Worm (Caenorhabditis elegans): ENCODE data around the gene F42A9.9.

Gene F42A9.9

ce11 chrIV:8638761-8639160, at the start of gene F42A9.9:
Gene F42A9.9 (minus strand): TSS chrIV:8638861.
- no peak for TF ChIP-seq nhr-237 (tag; optimal IDR thresholded peaks at IDR 0.05)
- TF ChIP-seq rnt-1 (tag; optimal IDR thresholded peaks at IDR 0.05) = no peak
- TF ChIP-seq mef-2 (tag; optimal IDR thresholded peaks at IDR 0.05) = no peak
- no peak for TF ChIP-seq egl-13 (tag; optimal IDR thresholded peaks at IDR 0.05)
- no peak for TF ChIP-seq fkh-8 (tag; optimal IDR thresholded peaks at IDR 0.05)
- no peak for TF ChIP-seq aly-2 (tag; optimal IDR thresholded peaks at IDR 0.05)
- TF ChIP-seq unc-86 (tag; optimal IDR thresholded peaks at IDR 0.05) = no peak
- no peak for TF ChIP-seq vab-15 (tag; optimal IDR thresholded peaks at IDR 0.05)
- no peak for TF ChIP-seq alr-1 (tag; optimal IDR thresholded peaks at IDR 0.05; ENCODE audit: borderline replicate concordance)
- no peak for TF ChIP-seq nhr-19 (GFP tag; conservative IDR thresholded peaks at IDR 0.05)
- TF ChIP-seq zip-4 (GFP tag; optimal IDR thresholded peaks at IDR 0.05) = no peak
- TF ChIP-seq ztf-4 (tag; optimal IDR thresholded peaks at IDR 0.05) = no peak
- TF ChIP-seq sup-37 (GFP tag; optimal IDR thresholded peaks at IDR 0.05) = no peak
- no peak for TF ChIP-seq fkh-10 (GFP tag; optimal IDR thresholded peaks at IDR 0.05)
- TF ChIP-seq Y116A8C.19 (tag; optimal IDR thresholded peaks at IDR 0.05; ENCODE audit: borderline replicate concordance) = no peak
- TF ChIP-seq ets-5 (GFP tag; IDR thresholded peaks at IDR 0.05) = no peak
- TF ChIP-seq mdl-1 (tag; optimal IDR thresholded peaks at IDR 0.05) = no peak
- TF ChIP-seq lsy-2 (tag; optimal IDR thresholded peaks at IDR 0.05) = no peak
- TF ChIP-seq pqm-1 (tag; optimal IDR thresholded peaks at IDR 0.05) = no peak

- TF ChIP-seq pax-3 (tag; optimal IDR thresholded peaks at IDR 0.05) (peak; percentile 44), lsy-2 (tag; optimal IDR thresholded peaks at IDR 0.05) (peak; percentile 92 to 94), xbp-1 (tag; optimal IDR thresholded peaks at IDR 0.05) (peak; percentile 85), ceh-82 (tag; optimal IDR thresholded peaks at IDR 0.05) (peak; percentile 80 to 87 (median 81)), Y116A8C.19 (tag; optimal IDR thresholded peaks at IDR 0.05; ENCODE audit: borderline replicate concordance) (no peak), pqm-1 (tag; optimal IDR thresholded peaks at IDR 0.05) (no peak), ceh-88 (GFP tag; IDR thresholded peaks at IDR 0.05) (no peak), ceh-8 (GFP tag; optimal IDR thresholded peaks at IDR 0.05) (peak; percentile 75), dsc-1 (tag; optimal IDR thresholded peaks at IDR 0.05) (peak; percentile 84), elt-3 (tag; optimal IDR thresholded peaks at IDR 0.05) (peak in 2 of 6 experiments; percentile 61 to 76), sup-37 (GFP tag; optimal IDR thresholded peaks at IDR 0.05) (peak; percentile 0), C16A3.4 (tag; optimal IDR thresholded peaks at IDR 0.05) (peak; percentile 92), isw-1 (GFP tag; IDR thresholded peaks at IDR 0.05) (peak; percentile 82), alr-1 (tag; optimal IDR thresholded peaks at IDR 0.05; ENCODE audit: borderline replicate concordance) (no peak), unc-98 (GFP tag; IDR thresholded peaks at IDR 0.05) (no peak), jun-1 (tag; optimal IDR thresholded peaks at IDR 0.05) (peak; percentile 61), ets-5 (GFP tag; IDR thresholded peaks at IDR 0.05) (no peak), mab-9 (GFP tag; IDR thresholded peaks at IDR 0.05) (peak; percentile 41; the same call in 1 of the 2 replicates), ztf-11 (tag; optimal IDR thresholded peaks at IDR 0.05) (peak in 1 of 2 experiments; percentile 47), nhr-19 (GFP tag; conservative IDR thresholded peaks at IDR 0.05) (peak; percentile 85), zip-4 (GFP tag; optimal IDR thresholded peaks at IDR 0.05) (peak; percentile 66), nhr-71 (tag; optimal IDR thresholded peaks at IDR 0.05) (peak; percentile 93), skn-1 (tag; optimal IDR thresholded peaks at IDR 0.05) (peak; percentile 80), lin-13 (GFP tag; optimal IDR thresholded peaks at IDR 0.05) (peak; percentile 85), nhr-76 (tag; optimal IDR thresholded peaks at IDR 0.05) (no peak), efl-3 (GFP tag; optimal IDR thresholded peaks at IDR 0.05) (no peak), hlh-4 (tag; optimal IDR thresholded peaks at IDR 0.05) (no peak), lin-39 (tag; optimal IDR thresholded peaks at IDR 0.05) (peak; percentile 91), nhr-20 (tag; optimal IDR thresholded peaks at IDR 0.05) (peak; percentile 89), vab-15 (tag; optimal IDR thresholded peaks at IDR 0.05) (no peak), lin-14 (GFP tag; optimal IDR thresholded peaks at IDR 0.05) (peak; percentile 83), nhr-237 (tag; optimal IDR thresholded peaks at IDR 0.05) (no peak), C34B4.2 (tag; optimal IDR thresholded peaks at IDR 0.05) (no peak), fos-1 (tag; optimal IDR thresholded peaks at IDR 0.05) (peak; percentile 87), mep-1 (tag; optimal IDR thresholded peaks at IDR 0.05) (peak; percentile 97), efl-1 (optimal IDR thresholded peaks at IDR 0.05) (peak; percentile 87 to 96), efl-1 (GFP tag; optimal IDR thresholded peaks at IDR 0.05 in 1 of 2) (peak; percentile 95 to 100), unc-130 (tag; optimal IDR thresholded peaks at IDR 0.05) (peak; percentile 23), mef-2 (tag; optimal IDR thresholded peaks at IDR 0.05) (no peak), nhr-77 (tag; optimal IDR thresholded peaks at IDR 0.05) (peak; percentile 69), sox-4 (tag; optimal IDR thresholded peaks at IDR 0.05) (peak; percentile 50)
Measured at ce11 chrIV:8687605-8688191, 49.0 kb upstream of the F42A9.9 start, which contains the start of gene snrp-3. Gene snrp-3 (minus strand): TSS chrIV:8687810.
